Worm (Caenorhabditis elegans): ENCODE results near the gene npax-3.

The npax-3 gene

DNA sequence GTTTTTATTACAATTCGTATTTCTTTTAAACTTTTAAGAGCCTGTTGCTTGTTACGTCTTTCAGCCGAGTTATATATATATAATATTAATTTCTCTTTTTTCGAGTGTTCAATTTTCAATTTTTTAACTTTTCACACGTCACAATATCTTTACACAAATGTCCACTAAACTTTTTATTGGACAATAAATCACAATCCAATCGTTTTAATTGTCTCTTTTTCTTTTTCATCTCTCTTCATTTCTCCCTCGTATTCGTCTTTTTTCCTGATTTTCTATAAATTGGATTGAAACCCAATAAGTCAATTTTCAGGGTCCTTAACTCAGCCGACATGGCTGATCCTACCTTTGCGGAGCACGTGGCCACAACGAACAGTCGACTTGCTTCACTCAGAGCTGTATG lies 15.8 kb downstream of the npax-3 start, which contains the start of gene miz-1:
miz-1 (plus strand) TSS at position 301 of the 400 bp plus-strand sequence.
- no peak for TF ChIP-seq fos-1 (tag; optimal IDR thresholded peaks at IDR 0.05)
- no peak for TF ChIP-seq sma-9 (GFP tag; optimal IDR thresholded peaks at IDR 0.05)
- no peak for TF ChIP-seq sma-9 (tag; optimal IDR thresholded peaks at IDR 0.05)
- TF ChIP-seq nhr-11 (tag; optimal IDR thresholded peaks at IDR 0.05) = no peak
- no peak for TF ChIP-seq gmeb-1 (tag; optimal IDR thresholded peaks at IDR 0.05)
- no peak for TF ChIP-seq crh-2 (tag; optimal IDR thresholded peaks at IDR 0.05)
- TF ChIP-seq unc-55 (GFP tag; optimal IDR thresholded peaks at IDR 0.05) = no peak
- TF ChIP-seq aly-2 (tag; optimal IDR thresholded peaks at IDR 0.05) = no peak
- TF ChIP-seq nhr-129 (tag; optimal IDR thresholded peaks at IDR 0.05) = no peak
- TF ChIP-seq C34F6.9 (tag; optimal IDR thresholded peaks at IDR 0.05) = no peak
- no peak for TF ChIP-seq peb-1 (tag; optimal IDR thresholded peaks at IDR 0.05)
- TF ChIP-seq zag-1 (tag; optimal IDR thresholded peaks at IDR 0.05) = no peak

ce11 chrIV:10811388-10811787 lies 16.6 kb downstream of the npax-3 start:
- TF ChIP-seq egl-27 (tag; optimal IDR thresholded peaks at IDR 0.05) = no peak
- TF ChIP-seq nhr-77 (tag; optimal IDR thresholded peaks at IDR 0.05) = no peak
- TF ChIP-seq unc-62 (GFP tag; optimal IDR thresholded peaks at IDR 0.05) = no peak
- no peak for TF ChIP-seq nhr-21 (tag; optimal IDR thresholded peaks at IDR 0.05)
- TF ChIP-seq nhr-25 (tag; optimal IDR thresholded peaks at IDR 0.05) = no peak
- TF ChIP-seq unc-39 (tag; optimal IDR thresholded peaks at IDR 0.05) = no peak

- peak; percentile 5 for TF ChIP-seq F13H6.1 (tag; optimal IDR thresholded peaks at IDR 0.05)
- TF ChIP-seq crh-2 (tag; optimal IDR thresholded peaks at IDR 0.05) = peak; percentile 30
- no peak for TF ChIP-seq nhr-23 (tag; optimal IDR thresholded peaks at IDR 0.05)
- peak; percentile 63 for TF ChIP-seq sma-9 (GFP tag; optimal IDR thresholded peaks at IDR 0.05)
- no peak for TF ChIP-seq sma-9 (tag; optimal IDR thresholded peaks at IDR 0.05)
- TF ChIP-seq elt-1 (tag; optimal IDR thresholded peaks at IDR 0.05) = no peak
- TF ChIP-seq fos-1 (tag; optimal IDR thresholded peaks at IDR 0.05) = peak; percentile 62
- TF ChIP-seq gmeb-1 (tag; optimal IDR thresholded peaks at IDR 0.05) = peak; percentile 23
- no peak for TF ChIP-seq elt-3 (tag; optimal IDR thresholded peaks at IDR 0.05)
- no peak for TF ChIP-seq ceh-82 (tag; optimal IDR thresholded peaks at IDR 0.05)
- no peak for TF ChIP-seq ceh-16 (tag; optimal IDR thresholded peaks at IDR 0.05)
- TF ChIP-seq alr-1 (tag; optimal IDR thresholded peaks at IDR 0.05) = no peak
Observed at ce11 chrIV:10810820-10811219, 17.1 kb downstream of the npax-3 start.

ce11 chrIV:10803973-10804372 lies 24.0 kb downstream of the npax-3 start:
- TF ChIP-seq unc-39 (tag; optimal IDR thresholded peaks at IDR 0.05) (no peak), ztf-1 (GFP tag; conservative IDR thresholded peaks at IDR 0.05) (no peak), ceh-16 (tag; optimal IDR thresholded peaks at IDR 0.05) (no peak), unc-62 (GFP tag; optimal IDR thresholded peaks at IDR 0.05) (no peak), peb-1 (tag; optimal IDR thresholded peaks at IDR 0.05) (no peak), sma-9 (GFP tag; optimal IDR thresholded peaks at IDR 0.05) (no peak), sma-9 (tag; optimal IDR thresholded peaks at IDR 0.05) (no peak), lin-13 (GFP tag; optimal IDR thresholded peaks at IDR 0.05) (no peak), ztf-11 (tag; optimal IDR thresholded peaks at IDR 0.05) (no peak), blmp-1 (tag; optimal IDR thresholded peaks at IDR 0.05; ENCODE audit: insufficient read depth) (no peak), nhr-237 (tag; optimal IDR thresholded peaks at IDR 0.05) (no peak)

- TF ChIP-seq nhr-237 (tag; optimal IDR thresholded peaks at IDR 0.05) = no peak
- no peak for TF ChIP-seq Y55F3AM.14 (GFP tag; optimal IDR thresholded peaks at IDR 0.05)
- TF ChIP-seq nhr-23 (tag; optimal IDR thresholded peaks at IDR 0.05) = no peak
- no peak for TF ChIP-seq F13H6.1 (tag; optimal IDR thresholded peaks at IDR 0.05)
- no peak for TF ChIP-seq sem-4 (tag; optimal IDR thresholded peaks at IDR 0.05)
- no peak for TF ChIP-seq lin-11 (tag; optimal IDR thresholded peaks at IDR 0.05)
Observed at ce11 chrIV:10799354-10799753, 28.6 kb downstream of the npax-3 start, which contains the start of gene zipt-2.1. zipt-2.1 (plus strand) TSS chrIV:10799654.

DNA sequence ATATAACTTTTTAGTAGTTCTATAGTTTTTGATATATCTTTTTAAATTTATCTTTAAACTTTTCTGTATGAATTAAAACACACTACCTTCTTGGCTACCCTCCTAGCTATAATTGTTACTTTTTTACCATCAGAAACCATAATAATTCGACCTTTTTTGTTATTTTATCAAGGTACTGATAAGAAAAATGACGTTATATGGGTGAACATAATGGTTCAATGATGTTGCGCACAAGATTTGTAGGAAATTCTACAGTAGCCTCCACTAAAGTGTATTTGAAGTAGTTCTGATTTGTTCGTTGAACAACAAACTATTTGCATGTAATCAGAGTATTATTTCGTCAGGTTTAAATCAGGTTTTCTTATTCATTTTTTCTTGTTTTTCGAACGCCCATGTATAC lies 29.3 kb downstream of the npax-3 start:
- TF ChIP-seq ztf-4 (tag; optimal IDR thresholded peaks at IDR 0.05) = no peak
- TF ChIP-seq fos-1 (tag; optimal IDR thresholded peaks at IDR 0.05) = no peak
- no peak for TF ChIP-seq nhr-6 (tag; optimal IDR thresholded peaks at IDR 0.05)
- TF ChIP-seq nhr-11 (tag; optimal IDR thresholded peaks at IDR 0.05) = no peak
- no peak for TF ChIP-seq R02D3.7 (tag; optimal IDR thresholded peaks at IDR 0.05)
- no peak for TF ChIP-seq C34F6.9 (tag; optimal IDR thresholded peaks at IDR 0.05)
- TF ChIP-seq unc-55 (GFP tag; optimal IDR thresholded peaks at IDR 0.05) = no peak
- no peak for TF ChIP-seq peb-1 (tag; optimal IDR thresholded peaks at IDR 0.05)
- TF ChIP-seq lin-11 (tag; optimal IDR thresholded peaks at IDR 0.05) = no peak
- TF ChIP-seq egl-27 (tag; optimal IDR thresholded peaks at IDR 0.05) = no peak
- TF ChIP-seq Y55F3AM.14 (GFP tag; optimal IDR thresholded peaks at IDR 0.05) = no peak
- no peak for TF ChIP-seq skn-1 (tag; optimal IDR thresholded peaks at IDR 0.05)
- TF ChIP-seq ama-1 (optimal IDR thresholded peaks at IDR 0.05) = no peak

Data from whole organism, L2 larva.